Worm (Caenorhabditis elegans) whole organism, late embryonic: ENCODE measurements around the gene srv-26.

Source experiments
- ceh-24 ChIP-seq: sonication (generic microtip); optimal IDR thresholded peaks from 2 replicates; lab custom pipeline; 2016; ENCODE audit warnings: mild to moderate bottlenecking, missing genetic modification characterization, missing compliant biosample characterization
- ets-4 ChIP-seq: sonication (generic microtip); optimal IDR thresholded peaks from 2 replicates; lab custom pipeline; 2016; ENCODE audit warnings: missing genetic modification characterization, missing compliant biosample characterization
- fax-1 ChIP-seq: sonication (generic microtip); optimal IDR thresholded peaks from 2 replicates; lab custom pipeline; 2016; ENCODE audit warnings: missing genotype, missing genetic modification characterization, missing compliant biosample characterization
- hlh-13 ChIP-seq: fragments of 200-800 bp; sonication (Bioruptor generic); optimal IDR thresholded peaks from 2 replicates; lab custom pipeline; 2018; ENCODE audit warnings: mild to moderate bottlenecking, missing genetic modification characterization, missing compliant biosample characterization
- pha-4 ChIP-seq: fragments of 150-350 bp; optimal IDR thresholded peaks from 2 replicates; lab custom pipeline; 2018; ENCODE audit warnings: missing biosample characterization, missing genetic modification reagents, missing genetic modification characterization
- tbx-2 ChIP-seq: sonication (generic microtip); optimal IDR thresholded peaks from 2 replicates; lab custom pipeline; 2016; ENCODE audit warnings: missing genetic modification characterization, missing compliant biosample characterization
- ztf-16 ChIP-seq: sonication (generic microtip); optimal IDR thresholded peaks from 2 replicates; lab custom pipeline; 2017; ENCODE audit warnings: missing genetic modification characterization, missing compliant biosample characterization

DNA sequence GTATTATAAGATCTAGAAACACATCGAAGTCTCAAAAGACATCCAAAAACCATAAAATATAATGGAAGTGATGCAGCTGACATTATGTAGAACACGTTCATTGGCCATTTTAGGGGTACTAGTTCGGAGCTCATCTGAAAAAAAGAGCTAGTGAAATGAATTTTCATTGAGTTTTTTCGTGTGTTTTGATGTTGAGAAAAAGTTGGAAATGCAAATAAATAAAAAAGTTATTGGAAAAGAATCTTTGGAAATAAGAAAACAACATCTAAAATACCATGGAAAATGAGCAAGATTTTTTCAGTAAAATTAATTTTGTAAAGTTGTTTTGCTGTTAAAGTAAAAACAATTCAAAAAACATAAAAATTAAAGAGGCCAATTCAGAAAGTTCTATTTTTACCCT, 10.9 kb downstream of the srv-26 start, which contains the start of gene srv-24:
- TF ChIP-seq tbx-2 (tag; lab: Kevin White, UChicago) (no peak), ets-4 (tag; lab: Kevin White, UChicago) (no peak), ztf-16 (tag; lab: Kevin White, UChicago) (no peak), hlh-13 (GFP tag; lab: Kevin White, UChicago) (no peak), ceh-24 (tag; lab: Kevin White, UChicago) (no peak), pha-4 (tag; lab: Kevin White, UChicago) (no peak), fax-1 (tag; lab: Kevin White, UChicago) (no peak)
